Fruit fly (Drosophila melanogaster): ENCODE measurements around the gene Ppcs.

DNA sequence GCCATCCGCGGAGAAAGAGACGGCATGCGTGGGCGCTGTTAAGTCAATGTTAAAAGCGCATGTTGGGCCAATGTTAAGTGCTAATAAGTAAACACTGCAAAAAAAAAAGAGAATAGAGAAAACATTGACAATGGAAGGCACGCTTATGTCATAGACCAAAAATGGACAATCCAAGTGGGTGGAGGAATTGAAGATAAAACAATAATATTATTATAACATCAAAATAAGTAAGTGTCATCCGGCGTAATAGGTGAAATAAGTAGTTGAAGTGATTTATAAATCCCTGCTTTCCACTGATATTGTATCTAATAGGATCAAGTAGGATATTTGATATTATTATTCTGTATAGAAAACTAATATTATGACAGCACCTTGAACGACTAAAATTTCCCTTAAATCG lies 40.7 kb downstream of the Ppcs start:
- TF ChIP-seq EcR (GFP tag; optimal IDR thresholded peaks at IDR 0.05), result no peak
- no peak for TF ChIP-seq CG8159 (tag; optimal IDR thresholded peaks at IDR 0.05)
- TF ChIP-seq CG9948 (tag; optimal IDR thresholded peaks at IDR 0.05), result no peak
- TF ChIP-seq CG14655 (GFP tag; optimal IDR thresholded peaks at IDR 0.05), result no peak
- TF ChIP-seq D1 (tag; optimal IDR thresholded peaks at IDR 0.05), result no peak
- TF ChIP-seq CG10348 (GFP tag; IDR thresholded peaks at IDR 0.05), result no peak
- TF ChIP-seq rn (GFP tag; IDR thresholded peaks at IDR 0.05), result no peak
- no peak for TF ChIP-seq fd96Ca (GFP tag; IDR thresholded peaks at IDR 0.05)
